Fruit fly (Drosophila melanogaster) whole organism, prepupa: ENCODE data around the gene CG17292.

Experiments
- CG1621 ChIP-seq: fragments of 200-800 bp; sonication (Bioruptor generic); optimal IDR thresholded peaks from 3 replicates; lab custom pipeline; 2018; ENCODE audit warnings: missing biosample characterization, mild to moderate bottlenecking, missing genetic modification characterization
- CG16779 ChIP-seq: fragments of 200-800 bp; sonication (Bioruptor generic); optimal IDR thresholded peaks from 3 replicates; lab custom pipeline; 2017; ENCODE audit warnings: missing biosample characterization, mild to moderate bottlenecking, missing genetic modification characterization
- CG3032 ChIP-seq: fragments of 200-800 bp; optimal IDR thresholded peaks from 2 replicates; lab custom pipeline; 2019; ENCODE audit warnings: missing biosample characterization, mild to moderate bottlenecking, missing genetic modification characterization, moderate library complexity
- CG32006 ChIP-seq: fragments of 200-800 bp; sonication (Bioruptor generic); optimal IDR thresholded peaks from 3 replicates; lab custom pipeline; 2017; ENCODE audit warnings: missing biosample characterization, mild to moderate bottlenecking, missing genetic modification characterization
- CG8319 ChIP-seq: fragments of 200-800 bp; sonication (Bioruptor generic); optimal IDR thresholded peaks from 3 replicates; lab custom pipeline; 2016; ENCODE audit warnings: missing biosample characterization, missing genetic modification characterization
- CG9139 ChIP-seq: fragments of 200-800 bp; sonication (Bioruptor generic); optimal IDR thresholded peaks from 3 replicates; lab custom pipeline; 2017; ENCODE audit warnings: missing biosample characterization, mild to moderate bottlenecking, missing genetic modification characterization
- Lpt ChIP-seq: fragments of 200-800 bp; sonication (Bioruptor generic); optimal IDR thresholded peaks from 3 replicates; lab custom pipeline; 2016; ENCODE audit warnings: missing biosample characterization, missing genetic modification characterization
- Sox102F ChIP-seq: fragments of 200-800 bp; sonication (Bioruptor generic); optimal IDR thresholded peaks from 2 replicates; lab custom pipeline; 2016; ENCODE audit warnings: missing biosample characterization, mild to moderate bottlenecking, missing genetic modification characterization
- acj6 ChIP-seq: fragments of 200-800 bp; sonication (Bioruptor generic); optimal IDR thresholded peaks from 3 replicates; lab custom pipeline; 2016; ENCODE audit warnings: missing biosample characterization, missing genetic modification characterization
- cyc ChIP-seq: fragments of 200-800 bp; sonication (Bioruptor generic); optimal IDR thresholded peaks from 3 replicates; lab custom pipeline; 2016; ENCODE audit warnings: missing biosample characterization, missing genetic modification characterization
- fkh ChIP-seq: fragments of 200-800 bp; sonication (Bioruptor generic); optimal IDR thresholded peaks from 3 replicates; lab custom pipeline; 2017; ENCODE audit warnings: missing biosample characterization, mild to moderate bottlenecking, missing genetic modification characterization, moderate library complexity

DNA sequence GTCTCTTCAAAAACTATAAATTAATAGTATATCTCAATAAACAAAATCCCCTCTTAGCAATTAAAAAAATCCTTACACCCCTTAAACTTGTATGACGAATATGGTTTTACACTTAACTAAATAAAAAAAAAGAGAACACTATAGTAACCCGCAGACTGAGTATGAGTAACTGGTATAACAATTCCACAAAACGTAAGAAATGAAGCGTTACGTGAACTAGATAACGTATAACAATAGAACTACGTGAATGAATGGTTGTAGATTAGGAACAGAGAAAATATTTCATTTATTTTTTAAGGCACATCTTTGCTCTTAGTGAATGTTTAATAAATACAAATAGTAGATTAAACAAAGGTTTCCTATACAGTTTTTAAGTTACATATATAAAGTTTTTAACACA, 14.8 kb upstream of the CG17292 start:
- TF ChIP-seq Sox102F (no peak), CG1621 (tag; lab: Kevin White, UChicago) (no peak), CG16779 (no peak), Lpt (no peak), cyc (GFP tag; lab: Kevin White, UChicago) (no peak), acj6 (GFP tag; lab: Kevin White, UChicago) (no peak), CG9139 (no peak), CG8319 (GFP tag; lab: Kevin White, UChicago) (no peak), CG3032 (tag; lab: Kevin White, UChicago) (no peak), fkh (GFP tag; lab: Kevin White, UChicago) (no peak), CG32006 (GFP tag; lab: Kevin White, UChicago) (no peak)
